Worm (Caenorhabditis elegans): ENCODE measurements around the gene F13H8.1.

The F13H8.1 gene

DNA sequence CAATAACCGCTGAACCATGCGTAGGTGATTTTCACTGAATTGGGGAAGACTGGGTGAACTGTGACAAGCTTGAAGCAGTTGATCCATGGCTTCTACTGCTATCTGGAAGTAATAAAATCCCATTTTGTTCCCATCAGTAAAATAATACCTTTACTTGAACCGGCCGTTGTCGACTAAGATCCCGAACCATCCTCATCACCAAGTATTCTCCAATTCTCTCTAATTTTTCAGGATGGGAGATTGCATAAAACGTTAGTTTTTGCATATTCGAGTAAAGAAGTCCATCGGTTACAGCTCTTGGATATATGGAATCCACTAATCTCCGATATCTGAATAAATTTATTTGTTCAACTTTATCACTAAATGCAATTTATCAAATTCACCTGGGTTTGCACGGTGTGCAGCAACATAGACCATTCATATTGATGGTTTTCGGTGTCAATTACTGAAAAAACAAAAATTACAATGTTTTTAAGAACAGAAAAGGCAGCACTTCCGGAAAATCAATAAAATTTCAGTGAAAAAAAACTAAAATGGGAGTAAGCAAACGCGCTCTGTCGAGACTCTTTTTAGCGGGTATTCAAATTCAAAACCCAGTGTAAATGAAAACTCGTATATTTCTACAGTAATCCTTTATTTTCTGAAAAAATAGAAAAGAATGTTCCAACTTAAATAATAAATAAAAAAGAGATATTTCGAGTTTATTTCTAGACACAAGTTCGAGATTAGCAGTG, 37.6 kb downstream of the F13H8.1 start, which contains the start of gene efr-3 (continued):
- TF ChIP-seq nhr-11 (tag; optimal IDR thresholded peaks at IDR 0.05), result peak; percentile 18
- TF ChIP-seq hlh-4 (tag; optimal IDR thresholded peaks at IDR 0.05), result no peak
- no peak for TF ChIP-seq unc-62 (GFP tag; optimal IDR thresholded peaks at IDR 0.05)
- peak in 1 of 6 experiments; percentile 27 for TF ChIP-seq elt-3 (tag; optimal IDR thresholded peaks at IDR 0.05)
- peak; percentile 24 for TF ChIP-seq snpc-4 (tag; optimal IDR thresholded peaks at IDR 0.05)
- no peak for TF ChIP-seq hpl-2 (GFP tag; optimal IDR thresholded peaks at IDR 0.05)
- TF ChIP-seq lin-35 (GFP tag; optimal IDR thresholded peaks at IDR 0.05), result peak; percentile 93 to 97
- TF ChIP-seq sup-37 (GFP tag; optimal IDR thresholded peaks at IDR 0.05), result no peak
- peak; percentile 89 to 95 (median 93) for TF ChIP-seq dpl-1 (GFP tag; optimal IDR thresholded peaks at IDR 0.05)
- TF ChIP-seq sptf-1 (tag; optimal IDR thresholded peaks at IDR 0.05), result no peak
- TF ChIP-seq pax-3 (tag; optimal IDR thresholded peaks at IDR 0.05), result no peak
- no peak for TF ChIP-seq nhr-77 (tag; optimal IDR thresholded peaks at IDR 0.05)
- peak; percentile 31 for TF ChIP-seq blmp-1 (tag; optimal IDR thresholded peaks at IDR 0.05)
- TF ChIP-seq egl-27 (tag; optimal IDR thresholded peaks at IDR 0.05), result no peak
- no peak for TF ChIP-seq dsc-1 (tag; optimal IDR thresholded peaks at IDR 0.05)
- no peak for TF ChIP-seq ceh-90 (tag; optimal IDR thresholded peaks at IDR 0.05)
- no peak for TF ChIP-seq lin-13 (GFP tag; optimal IDR thresholded peaks at IDR 0.05)
- TF ChIP-seq nhr-85 (tag), result peak; percentile 51
- peak; percentile 58 for TF ChIP-seq tbx-2 (tag; optimal IDR thresholded peaks at IDR 0.05)
- no peak for TF ChIP-seq nhr-84 (tag; optimal IDR thresholded peaks at IDR 0.05)
- TF ChIP-seq ztf-11 (tag; optimal IDR thresholded peaks at IDR 0.05), result no peak
- TF ChIP-seq fkh-4 (tag; optimal IDR thresholded peaks at IDR 0.05; ENCODE audit: borderline replicate concordance), result no peak
- TF ChIP-seq mef-2 (tag; optimal IDR thresholded peaks at IDR 0.05), result no peak
- TF ChIP-seq unc-30 (tag; optimal IDR thresholded peaks at IDR 0.05), result no peak
- peak; percentile 58 for TF ChIP-seq rnt-1 (tag; optimal IDR thresholded peaks at IDR 0.05)
- TF ChIP-seq efl-1 (optimal IDR thresholded peaks at IDR 0.05), result peak; percentile 81 to 93
- TF ChIP-seq efl-1 (GFP tag; optimal IDR thresholded peaks at IDR 0.05 in 1 of 2), result peak; percentile 94 to 99
- no peak for TF ChIP-seq ces-1 (GFP tag; optimal IDR thresholded peaks at IDR 0.05)
- TF ChIP-seq nhr-71 (tag; optimal IDR thresholded peaks at IDR 0.05), result peak; percentile 60
- TF ChIP-seq nhr-90 (tag; optimal IDR thresholded peaks at IDR 0.05; ENCODE audit: poor library complexity), result peak; percentile 21
- peak; percentile 31 for TF ChIP-seq F16B12.6 (tag; optimal IDR thresholded peaks at IDR 0.05)

DNA sequence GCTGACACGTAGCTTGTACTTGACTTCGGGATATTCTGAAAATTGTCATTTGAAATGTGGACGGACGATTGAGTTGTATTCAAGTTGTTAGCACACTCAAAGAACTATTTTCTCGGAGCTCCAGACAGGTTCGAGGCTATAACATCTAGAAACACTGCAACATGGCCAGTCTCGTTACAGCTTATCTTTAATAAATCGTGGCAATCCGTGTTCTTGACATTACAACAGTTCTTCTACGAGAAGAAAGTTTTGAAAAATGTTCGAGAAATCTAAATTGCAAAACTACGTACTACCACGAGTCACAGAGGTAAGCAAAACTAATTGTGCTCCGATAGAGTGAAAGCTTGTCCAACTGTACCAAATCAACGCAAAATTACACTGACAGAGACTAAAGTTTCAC, 38.9 kb downstream of the F13H8.1 start:
- TF ChIP-seq pqm-1 (tag; optimal IDR thresholded peaks at IDR 0.05) (no peak), efl-3 (GFP tag; optimal IDR thresholded peaks at IDR 0.05) (no peak), fkh-8 (tag; optimal IDR thresholded peaks at IDR 0.05) (no peak), ceh-90 (tag; optimal IDR thresholded peaks at IDR 0.05) (no peak), aly-2 (tag; optimal IDR thresholded peaks at IDR 0.05) (no peak), mef-2 (tag; optimal IDR thresholded peaks at IDR 0.05) (no peak), lin-35 (GFP tag; optimal IDR thresholded peaks at IDR 0.05) (no peak), unc-130 (tag; optimal IDR thresholded peaks at IDR 0.05) (no peak), egl-27 (tag; optimal IDR thresholded peaks at IDR 0.05) (no peak)

DNA sequence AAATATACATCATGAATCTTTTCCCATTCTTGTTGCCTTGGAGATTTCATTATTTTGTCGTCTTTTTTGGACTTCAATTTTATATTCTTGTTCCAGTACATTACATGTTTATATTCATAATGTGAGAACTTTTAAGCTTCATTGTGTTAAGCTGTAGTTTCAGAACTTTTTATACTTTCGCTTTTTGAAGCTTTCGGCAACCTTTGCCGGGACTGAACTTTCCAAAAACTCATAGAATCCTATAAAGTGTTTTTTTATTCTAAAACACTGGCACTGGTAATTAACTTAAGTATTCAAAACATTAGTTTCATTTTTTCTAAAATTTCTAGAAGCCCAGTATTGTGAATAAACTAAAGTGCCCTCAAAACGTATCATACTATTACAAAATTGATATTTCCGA, 39.8 kb downstream of the F13H8.1 start, which contains the start of gene C32D5.4:
Gene C32D5.4 (minus strand): TSS at position 101 of the 400 bp plus-strand sequence.
- no peak for TF ChIP-seq lin-13 (GFP tag; optimal IDR thresholded peaks at IDR 0.05)

DNA sequence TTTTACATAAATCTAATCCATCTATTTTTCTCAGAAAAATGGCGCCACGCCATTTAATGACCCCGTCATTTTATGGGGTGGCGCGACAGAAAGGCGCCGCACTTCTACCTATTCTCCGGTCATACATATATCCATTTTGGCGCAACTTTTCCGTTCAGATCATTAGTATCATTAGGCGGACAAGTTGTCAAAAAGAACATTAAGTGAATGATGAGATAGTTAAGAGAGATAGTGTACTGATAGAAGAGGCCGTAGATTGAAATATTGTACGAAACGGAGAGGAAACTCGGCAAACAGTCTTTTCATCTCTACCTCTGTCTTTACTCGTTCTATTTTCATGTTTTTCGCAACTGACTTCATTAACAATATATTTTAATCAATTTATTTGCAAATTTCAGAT, 40.9 kb downstream of the F13H8.1 start, which contains the start of gene sma-6:
Gene sma-6 (plus strand): TSS at position 399 of the 400 bp plus-strand sequence.
- TF ChIP-seq elt-3 (tag; optimal IDR thresholded peaks at IDR 0.05), result peak in 1 of 6 experiments; percentile 63
- peak; percentile 10 for TF ChIP-seq snu-23 (GFP tag; optimal IDR thresholded peaks at IDR 0.05)
- peak; percentile 68 for TF ChIP-seq blmp-1 (tag; optimal IDR thresholded peaks at IDR 0.05)
- TF ChIP-seq lin-35 (GFP tag; optimal IDR thresholded peaks at IDR 0.05), result peak in 1 of 2 experiments; percentile 37
- TF ChIP-seq sup-37 (GFP tag; optimal IDR thresholded peaks at IDR 0.05), result no peak
- TF ChIP-seq lin-39 (tag; optimal IDR thresholded peaks at IDR 0.05), result no peak
- no peak for TF ChIP-seq skn-1 (tag; optimal IDR thresholded peaks at IDR 0.05)
- no peak for TF ChIP-seq ztf-11 (tag; optimal IDR thresholded peaks at IDR 0.05)
- no peak for TF ChIP-seq efl-1 (optimal IDR thresholded peaks at IDR 0.05)
- TF ChIP-seq efl-1 (GFP tag; optimal IDR thresholded peaks at IDR 0.05 in 1 of 2), result peak in 1 of 2 experiments; percentile 94
- no peak for TF ChIP-seq C34B4.2 (tag; optimal IDR thresholded peaks at IDR 0.05)
- TF ChIP-seq lin-14 (GFP tag; optimal IDR thresholded peaks at IDR 0.05), result peak; percentile 46
- TF ChIP-seq nhr-19 (GFP tag; conservative IDR thresholded peaks at IDR 0.05), result no peak
- TF ChIP-seq lsy-2 (tag; optimal IDR thresholded peaks at IDR 0.05), result peak in 1 of 2 experiments; percentile 23
- peak in 1 of 3 experiments; percentile 7 for TF ChIP-seq dpl-1 (GFP tag; optimal IDR thresholded peaks at IDR 0.05)

All from whole organism, L1 larva.